Worm (Caenorhabditis elegans): Measurements from ENCODE around the gene frpr-4.

The frpr-4 gene

ce11 chrII:5271729-5272322 is 16.5 kb upstream of the frpr-4 start, which contains the start of gene drn-1:
Gene drn-1 (minus strand): TSS chrII:5271845.
- no peak for TF ChIP-seq nhr-12 (tag; optimal IDR thresholded peaks at IDR 0.05)
- no peak for TF ChIP-seq hpl-2 (GFP tag; optimal IDR thresholded peaks at IDR 0.05)
- peak in 1 of 3 experiments; percentile 2 for TF ChIP-seq dpl-1 (GFP tag; optimal IDR thresholded peaks at IDR 0.05)
- TF ChIP-seq ces-1 (GFP tag; optimal IDR thresholded peaks at IDR 0.05) = no peak
- no peak for TF ChIP-seq fos-1 (tag; optimal IDR thresholded peaks at IDR 0.05)
- TF ChIP-seq fkh-10 (GFP tag; optimal IDR thresholded peaks at IDR 0.05) = peak; percentile 91
- TF ChIP-seq ets-5 (GFP tag; IDR thresholded peaks at IDR 0.05) = no peak
- TF ChIP-seq zag-1 (tag; optimal IDR thresholded peaks at IDR 0.05) = no peak
- TF ChIP-seq ceh-90 (tag; optimal IDR thresholded peaks at IDR 0.05) = no peak
- TF ChIP-seq skn-1 (tag; optimal IDR thresholded peaks at IDR 0.05) = no peak
- peak; percentile 82 for TF ChIP-seq lin-14 (GFP tag; optimal IDR thresholded peaks at IDR 0.05)
- TF ChIP-seq snpc-4 (tag; optimal IDR thresholded peaks at IDR 0.05) = no peak
- TF ChIP-seq mdl-1 (tag; optimal IDR thresholded peaks at IDR 0.05) = no peak
- no peak for TF ChIP-seq nhr-20 (tag; optimal IDR thresholded peaks at IDR 0.05)
- no peak for TF ChIP-seq snu-23 (GFP tag; optimal IDR thresholded peaks at IDR 0.05)
- TF ChIP-seq sox-4 (tag; optimal IDR thresholded peaks at IDR 0.05) = no peak
- TF ChIP-seq efl-3 (GFP tag; optimal IDR thresholded peaks at IDR 0.05) = no peak
- TF ChIP-seq C34B4.2 (tag; optimal IDR thresholded peaks at IDR 0.05) = no peak
- no peak for TF ChIP-seq tlp-1 (tag; optimal IDR thresholded peaks at IDR 0.05)
- no peak for TF ChIP-seq nhr-47 (tag; optimal IDR thresholded peaks at IDR 0.05)
- TF ChIP-seq nhr-71 (tag; optimal IDR thresholded peaks at IDR 0.05) = peak; percentile 20
- TF ChIP-seq dsc-1 (tag; optimal IDR thresholded peaks at IDR 0.05) = no peak
- no peak for TF ChIP-seq grh-1 (GFP tag; IDR thresholded peaks at IDR 0.05)
- no peak for TF ChIP-seq unc-62 (GFP tag; optimal IDR thresholded peaks at IDR 0.05)
- TF ChIP-seq tbx-2 (tag; optimal IDR thresholded peaks at IDR 0.05) = peak; percentile 31
- TF ChIP-seq rnt-1 (tag; optimal IDR thresholded peaks at IDR 0.05) = no peak
- TF ChIP-seq ztf-11 (tag; optimal IDR thresholded peaks at IDR 0.05) = no peak
- no peak for TF ChIP-seq efl-1 (optimal IDR thresholded peaks at IDR 0.05)
- no peak for TF ChIP-seq efl-1 (GFP tag; optimal IDR thresholded peaks at IDR 0.05 in 1 of 2)
- no peak for TF ChIP-seq lin-39 (tag; optimal IDR thresholded peaks at IDR 0.05)
- no peak for TF ChIP-seq pag-3 (tag; optimal IDR thresholded peaks at IDR 0.05; ENCODE audit: borderline replicate concordance, insufficient read depth)
- no peak for TF ChIP-seq swsn-7 (tag; optimal IDR thresholded peaks at IDR 0.05)
- TF ChIP-seq lir-3 (tag; optimal IDR thresholded peaks at IDR 0.05; ENCODE audit: poor library complexity) = no peak
- TF ChIP-seq lsy-2 (tag; optimal IDR thresholded peaks at IDR 0.05) = peak in 1 of 2 experiments; percentile 4
- no peak for TF ChIP-seq sup-37 (GFP tag; optimal IDR thresholded peaks at IDR 0.05)
- TF ChIP-seq ztf-4 (tag; optimal IDR thresholded peaks at IDR 0.05) = no peak
- TF ChIP-seq nhr-237 (tag; optimal IDR thresholded peaks at IDR 0.05) = no peak
- no peak for TF ChIP-seq Y116A8C.19 (tag; optimal IDR thresholded peaks at IDR 0.05; ENCODE audit: borderline replicate concordance)
- TF ChIP-seq C16A3.4 (tag; optimal IDR thresholded peaks at IDR 0.05) = no peak

ce11 chrII:5268977-5269376 is 13.6 kb upstream of the frpr-4 start:
- no peak for TF ChIP-seq snu-23 (GFP tag; optimal IDR thresholded peaks at IDR 0.05)
- no peak for TF ChIP-seq mab-9 (GFP tag; IDR thresholded peaks at IDR 0.05)
- no peak for TF ChIP-seq lin-14 (GFP tag; optimal IDR thresholded peaks at IDR 0.05)
- TF ChIP-seq ceh-90 (tag; optimal IDR thresholded peaks at IDR 0.05) = no peak
- no peak for TF ChIP-seq zag-1 (tag; optimal IDR thresholded peaks at IDR 0.05)

ce11 chrII:5264650-5265049 is 9.3 kb upstream of the frpr-4 start:
- TF ChIP-seq tlp-1 (tag; optimal IDR thresholded peaks at IDR 0.05) (no peak), ceh-63 (GFP tag; optimal IDR thresholded peaks at IDR 0.05) (no peak), tbx-2 (tag; optimal IDR thresholded peaks at IDR 0.05) (no peak), lin-35 (GFP tag; optimal IDR thresholded peaks at IDR 0.05) (no peak), zip-4 (GFP tag; optimal IDR thresholded peaks at IDR 0.05) (no peak), lir-3 (tag; optimal IDR thresholded peaks at IDR 0.05; ENCODE audit: poor library complexity) (no peak), elt-2 (tag; optimal IDR thresholded peaks at IDR 0.05) (peak; percentile 58), nhr-76 (tag; optimal IDR thresholded peaks at IDR 0.05) (no peak), lin-39 (tag; optimal IDR thresholded peaks at IDR 0.05) (no peak), efl-1 (optimal IDR thresholded peaks at IDR 0.05) (no peak), efl-1 (GFP tag; optimal IDR thresholded peaks at IDR 0.05 in 1 of 2) (peak in 1 of 2 experiments; percentile 8)

Data from whole organism, L1 larva.